Fruit fly (Drosophila melanogaster) whole organism: ENCODE data around the gene Cad96Cb.

Experiments used
- CG8478 ChIP-seq: fragments of >200 bp; optimal IDR thresholded peaks from 2 replicates; lab custom pipeline; 2018; ENCODE audit warnings: inconsistent platforms
- pan ChIP-seq: fragments of >200 bp; optimal IDR thresholded peaks from 2 replicates; lab custom pipeline; 2017
- psq ChIP-seq: fragments of >200 bp; optimal IDR thresholded peaks from 2 replicates; lab custom pipeline; 2017
- usp ChIP-seq: fragments of >200 bp; optimal IDR thresholded peaks from 2 replicates; lab custom pipeline; 2017; ENCODE audit warnings: missing biosample characterization, missing genetic modification characterization, mixed read lengths

DNA sequence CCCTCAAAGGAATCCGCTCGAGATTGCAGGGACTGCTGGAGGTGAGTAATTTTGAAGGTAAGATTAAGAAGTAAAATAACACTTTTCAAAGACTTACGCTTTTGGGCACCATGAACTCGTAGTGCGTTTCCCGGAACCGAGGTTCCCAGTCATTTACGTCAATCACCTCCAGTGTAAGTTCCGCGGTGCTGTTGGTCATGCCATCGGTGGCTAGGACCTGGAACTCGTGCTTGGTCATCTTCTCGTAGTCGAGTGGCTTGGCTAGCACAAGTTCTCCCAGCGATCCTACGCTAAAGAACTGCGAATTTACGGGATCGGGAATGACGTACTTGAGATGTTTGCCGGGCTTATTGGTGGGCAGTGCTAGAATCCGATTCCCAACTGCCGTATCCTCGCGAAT is 6.6 kb downstream of the Cad96Cb start:
- TF ChIP-seq psq, result no peak
- TF ChIP-seq CG8478 (lab: Kevin White, UChicago), result no peak
- TF ChIP-seq pan (lab: Kevin White, UChicago), result no peak
- TF ChIP-seq usp (GFP tag; lab: Kevin White, UChicago), result no peak
